Worm (Caenorhabditis elegans) whole organism, L3 larva: ENCODE data around the gene exc-7.

ENCODE experiments used
- ZK546.5 ChIP-seq: sonication (generic microtip); optimal IDR thresholded peaks from 2 replicates; lab custom pipeline; 2017; ENCODE audit warnings: missing biosample characterization, missing genetic modification characterization
- aly-2 ChIP-seq: fragments of 150-350 bp; optimal IDR thresholded peaks from 2 replicates; lab custom pipeline; 2014; ENCODE audit warnings: missing biosample characterization, missing genetic modification characterization
- ceh-82 ChIP-seq: fragments of 150-350 bp; optimal IDR thresholded peaks from 2 replicates; lab custom pipeline; 2014; ENCODE audit warnings: missing biosample characterization, missing genetic modification characterization
- ceh-9 ChIP-seq: sonication (generic microtip); optimal IDR thresholded peaks from 2 replicates; lab custom pipeline; 2018; ENCODE audit warnings: missing biosample characterization, missing genetic modification characterization
- egl-5 ChIP-seq: fragments of 150-350 bp; optimal IDR thresholded peaks from 2 replicates; lab custom pipeline; 2017; ENCODE audit warnings: missing biosample characterization, missing genetic modification reagents, missing genetic modification characterization, inconsistent platforms
- elt-2 ChIP-seq: sonication (generic microtip); optimal IDR thresholded peaks from 2 replicates; lab custom pipeline; 2016; ENCODE audit warnings: missing genetic modification reagents, mild to moderate bottlenecking, missing genetic modification characterization, missing compliant biosample characterization
- eor-1 ChIP-seq, 2 experiments: fragments of 150-350 bp; optimal IDR thresholded peaks; 2 replicates each; lab custom pipeline; 2014 to 2018; ENCODE audit warnings: missing biosample characterization in 2 of 2, missing genetic modification characterization in 2 of 2
- fkh-2 ChIP-seq: fragments of 150-350 bp; optimal IDR thresholded peaks from 2 replicates; lab custom pipeline; 2014; ENCODE audit warnings: missing biosample characterization, missing genetic modification reagents, missing genetic modification characterization
- hmg-11 ChIP-seq: sonication (generic microtip); optimal IDR thresholded peaks from 2 replicates; lab custom pipeline; 2016; ENCODE audit warnings: missing genetic modification characterization, missing compliant biosample characterization
- jun-1 ChIP-seq: fragments of 150-350 bp; optimal IDR thresholded peaks from 2 replicates; lab custom pipeline; 2014; ENCODE audit warnings: missing biosample characterization, missing genetic modification reagents, missing genetic modification characterization
- lin-15B ChIP-seq: fragments of 150-350 bp; optimal IDR thresholded peaks from 2 replicates; lab custom pipeline; 2014; ENCODE audit warnings: missing biosample characterization, missing genetic modification characterization
- lin-39 ChIP-seq: fragments of 150-350 bp; optimal IDR thresholded peaks from 2 replicates; lab custom pipeline; 2018; ENCODE audit warnings: missing biosample characterization, missing genetic modification reagents, missing genetic modification characterization
- lsy-12 ChIP-seq: sonication (generic microtip); optimal IDR thresholded peaks from 2 replicates; lab custom pipeline; 2016; ENCODE audit warnings: mild to moderate bottlenecking, missing genetic modification characterization, missing compliant biosample characterization
- mdl-1 ChIP-seq: fragments of 150-350 bp; optimal IDR thresholded peaks from 2 replicates; lab custom pipeline; 2014; ENCODE audit warnings: missing biosample characterization, missing genetic modification characterization
- mml-1 ChIP-seq: fragments of 150-350 bp; sonication (generic microtip); optimal IDR thresholded peaks from 3 replicates; lab custom pipeline; 2014; ENCODE audit warnings: missing biosample characterization, missing genetic modification characterization
- nfya-1 ChIP-seq: sonication (generic microtip); optimal IDR thresholded peaks from 2 replicates; lab custom pipeline; 2017; ENCODE audit warnings: missing genetic modification characterization, mild to moderate bottlenecking, missing compliant biosample characterization, antibody characterized with exemption, moderate library complexity; ENCODE audit not compliant: insufficient read depth
- nhr-11 ChIP-seq: fragments of 150-350 bp; optimal IDR thresholded peaks from 2 replicates; lab custom pipeline; 2014; ENCODE audit warnings: missing biosample characterization, missing genetic modification characterization
- nhr-23 ChIP-seq: fragments of 150-350 bp; optimal IDR thresholded peaks from 2 replicates; lab custom pipeline; 2014; ENCODE audit warnings: missing biosample characterization, missing genetic modification reagents, missing genetic modification characterization
- nhr-237 ChIP-seq: fragments of 150-350 bp; optimal IDR thresholded peaks from 2 replicates; lab custom pipeline; 2014; ENCODE audit warnings: missing biosample characterization, missing genetic modification characterization
- nhr-25 ChIP-seq: sonication (generic microtip); optimal IDR thresholded peaks from 2 replicates; lab custom pipeline; 2017; ENCODE audit warnings: missing biosample characterization, missing genetic modification characterization
- nhr-28 ChIP-seq: fragments of 150-350 bp; optimal IDR thresholded peaks from 2 replicates; lab custom pipeline; 2014; ENCODE audit warnings: missing biosample characterization, missing genetic modification characterization
- nhr-43 ChIP-seq: sonication (generic microtip); optimal IDR thresholded peaks from 2 replicates; lab custom pipeline; 2016; ENCODE audit warnings: mild to moderate bottlenecking, missing genetic modification characterization, missing compliant biosample characterization; ENCODE audit not compliant: poor library complexity, severe bottlenecking
- nhr-67 ChIP-seq: fragments of 150-350 bp; optimal IDR thresholded peaks from 2 replicates; lab custom pipeline; 2014; ENCODE audit warnings: missing biosample characterization, missing genetic modification characterization
- nhr-77 ChIP-seq: fragments of 150-350 bp; optimal IDR thresholded peaks from 2 replicates; lab custom pipeline; 2014; ENCODE audit warnings: missing biosample characterization, missing genetic modification characterization
- pha-4 ChIP-seq: fragments of 150-350 bp; optimal IDR thresholded peaks from 2 replicates; lab custom pipeline; 2014; ENCODE audit warnings: missing biosample characterization, missing genetic modification reagents, missing genetic modification characterization
- sea-2 ChIP-seq: fragments of 150-350 bp; sonication (generic microtip); optimal IDR thresholded peaks from 4 replicates; lab custom pipeline; 2014; ENCODE audit warnings: missing biosample characterization, missing genetic modification reagents, missing genetic modification characterization
- skn-1 ChIP-seq: fragments of 150-350 bp; optimal IDR thresholded peaks from 2 replicates; lab custom pipeline; 2014; ENCODE audit warnings: missing biosample characterization, missing genetic modification characterization
- snpc-4 ChIP-seq: fragments of 150-350 bp; optimal IDR thresholded peaks from 2 replicates; lab custom pipeline; 2014; ENCODE audit warnings: missing biosample characterization, missing genetic modification characterization
- tbx-2 ChIP-seq: sonication (generic microtip); optimal IDR thresholded peaks from 2 replicates; lab custom pipeline; 2016; ENCODE audit warnings: mild to moderate bottlenecking, missing genetic modification characterization, missing compliant biosample characterization
- unc-39 ChIP-seq: sonication (generic microtip); optimal IDR thresholded peaks from 4 replicates; lab custom pipeline; 2017; ENCODE audit warnings: missing biosample characterization, missing genetic modification characterization
- unc-62 ChIP-seq: fragments of 150-350 bp; sonication (generic microtip); optimal IDR thresholded peaks from 4 replicates; lab custom pipeline; 2014; ENCODE audit warnings: missing biosample characterization, missing genetic modification reagents, missing genetic modification characterization
- zag-1 ChIP-seq: fragments of 150-350 bp; optimal IDR thresholded peaks from 2 replicates; lab custom pipeline; 2014; ENCODE audit warnings: missing biosample characterization, missing genetic modification characterization
- ztf-11 ChIP-seq: fragments of 150-350 bp; optimal IDR thresholded peaks from 2 replicates; lab custom pipeline; 2014; ENCODE audit warnings: missing biosample characterization, missing genetic modification characterization
- ztf-4 ChIP-seq: fragments of 150-350 bp; optimal IDR thresholded peaks from 2 replicates; lab custom pipeline; 2014; ENCODE audit warnings: missing biosample characterization, missing genetic modification characterization

exc-7 gene

DNA sequence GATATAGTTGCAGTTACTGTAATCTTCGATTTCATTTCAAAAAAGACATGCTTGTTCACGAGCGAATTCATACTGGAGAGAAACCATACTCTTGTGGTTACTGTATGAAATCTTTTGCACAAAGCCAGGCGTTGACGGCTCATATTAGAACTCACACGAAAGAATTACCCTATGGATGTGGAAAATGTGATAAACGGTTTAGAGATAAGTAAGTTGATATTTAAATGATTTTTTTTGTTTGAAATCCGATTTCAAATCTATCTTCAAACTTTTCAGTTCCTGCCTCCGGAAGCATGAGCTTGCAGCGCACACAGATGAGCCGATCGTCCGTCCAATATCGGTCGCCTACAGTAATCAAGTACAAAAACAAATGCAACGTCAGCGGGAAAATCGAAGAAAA is 16.9 kb upstream of the exc-7 start:
- no peak for TF ChIP-seq ceh-9
- no peak for TF ChIP-seq lin-39 (tag; lab: Kevin White, UChicago)
- TF ChIP-seq nhr-25 (tag; lab: Kevin White, UChicago) = no peak
- no peak for TF ChIP-seq nhr-77 (tag; lab: Kevin White, UChicago)

DNA sequence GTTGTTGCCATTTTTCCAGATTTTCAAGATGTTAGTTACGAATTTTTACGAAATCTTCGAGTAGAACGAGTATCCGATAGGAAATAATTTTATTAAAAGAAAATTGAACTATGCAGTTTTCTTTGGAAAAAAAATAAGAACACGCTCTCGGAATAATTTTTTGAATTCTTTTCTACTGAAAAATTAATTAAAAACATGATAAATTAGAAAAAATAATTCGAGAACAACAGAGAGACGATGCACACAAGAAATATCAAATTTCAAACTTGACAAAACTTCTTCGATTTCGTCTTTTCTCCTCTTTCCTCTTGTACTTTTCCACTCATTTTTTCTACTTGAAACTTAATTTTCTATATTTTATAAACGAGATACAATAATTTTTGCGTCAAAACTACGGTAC is 15.8 kb upstream of the exc-7 start, which contains the start of gene F35H8.4:
Gene F35H8.4, minus strand, starts transcription at position 101 of the 400 bp plus-strand sequence.
- no peak for TF ChIP-seq aly-2 (tag; lab: Kevin White, UChicago)
- no peak for TF ChIP-seq snpc-4
- no peak for TF ChIP-seq unc-62 (GFP tag; lab: Kevin White, UChicago)
- TF ChIP-seq mml-1 = no peak
- TF ChIP-seq ceh-9 = no peak
- TF ChIP-seq ztf-4 (tag; lab: Kevin White, UChicago) = no peak
- TF ChIP-seq, all 47 proteins: peak for 0

DNA sequence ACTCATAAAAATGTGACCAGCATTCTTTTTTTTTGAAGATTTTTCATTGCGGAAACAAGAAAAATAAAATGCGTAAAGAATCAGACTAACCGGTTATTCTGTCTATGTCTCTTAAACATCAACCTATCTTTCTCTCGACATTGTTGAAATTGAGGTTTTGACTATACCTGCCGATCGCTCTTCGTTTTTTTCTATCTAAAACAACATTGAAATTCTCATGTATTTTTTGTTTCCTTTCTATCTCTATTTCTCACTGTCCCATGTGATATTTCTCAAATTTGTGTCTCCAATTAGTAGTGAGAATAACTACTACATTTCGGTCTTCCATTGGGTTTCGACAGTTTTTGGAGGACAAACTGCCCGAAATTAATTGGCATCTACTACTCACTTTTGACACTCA is 14.9 kb upstream of the exc-7 start:
- TF ChIP-seq sea-2 (GFP tag; lab: Kevin White, UChicago) (no peak), nhr-23 (tag; lab: Kevin White, UChicago) (peak; percentile 10), fkh-2 (no peak), nhr-43 (tag; lab: Kevin White, UChicago) (peak; percentile 9), nhr-25 (tag; lab: Kevin White, UChicago) (peak; percentile 75)

DNA sequence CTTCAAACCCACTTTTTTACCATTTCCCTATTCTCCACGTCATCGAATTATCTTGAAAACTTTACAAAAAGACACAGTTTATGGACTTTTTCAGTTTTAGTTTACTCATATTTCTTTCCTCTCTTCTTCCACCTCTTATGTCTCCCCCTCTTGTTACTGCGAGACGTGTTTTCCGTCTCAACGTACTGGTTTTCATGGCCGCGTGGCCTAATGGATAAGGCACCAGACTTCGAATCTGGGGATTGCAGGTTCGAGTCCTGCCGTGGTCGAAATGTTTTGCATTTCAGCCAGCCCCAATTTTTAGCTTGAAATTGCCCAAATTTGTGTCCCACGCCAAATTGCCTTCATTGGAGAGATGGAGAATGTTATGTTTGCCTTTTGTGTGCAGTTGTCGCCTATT is 9.7 kb upstream of the exc-7 start:
- TF ChIP-seq aly-2 (tag; lab: Kevin White, UChicago) = no peak
- no peak for TF ChIP-seq nhr-67 (tag; lab: Kevin White, UChicago)
- TF ChIP-seq nhr-43 (tag; lab: Kevin White, UChicago) = peak; percentile 33
- TF ChIP-seq unc-39 (tag; lab: Kevin White, UChicago) = peak; percentile 23
- peak; percentile 37 for TF ChIP-seq elt-2 (tag; lab: Kevin White, UChicago)
- no peak for TF ChIP-seq eor-1 (tag; optimal IDR thresholded peaks at IDR 0.05; lab: Kevin White, UChicago)
- peak; percentile 24 for TF ChIP-seq nfya-1 (tag; lab: Kevin White, UChicago)
- peak; percentile 1 for TF ChIP-seq pha-4 (tag; lab: Kevin White, UChicago)
- TF ChIP-seq nhr-23 (tag; lab: Kevin White, UChicago) = peak; percentile 53
- TF ChIP-seq ztf-11 (tag; lab: Kevin White, UChicago) = no peak
- TF ChIP-seq egl-5 (tag; lab: Kevin White, UChicago) = no peak
- peak; percentile 70 for TF ChIP-seq lsy-12 (tag; lab: Kevin White, UChicago)
- TF ChIP-seq mdl-1 (tag; lab: Kevin White, UChicago) = no peak
- peak; percentile 42 for TF ChIP-seq nhr-25 (tag; lab: Kevin White, UChicago)
- peak; percentile 63 for TF ChIP-seq hmg-11 (tag; lab: Kevin White, UChicago)
- TF ChIP-seq nhr-77 (tag; lab: Kevin White, UChicago) = peak; percentile 72
- no peak for TF ChIP-seq skn-1 (tag; lab: Kevin White, UChicago)
- no peak for TF ChIP-seq ztf-4 (tag; lab: Kevin White, UChicago)
- TF ChIP-seq zag-1 (tag; lab: Kevin White, UChicago) = no peak
- no peak for TF ChIP-seq mml-1
- no peak for TF ChIP-seq tbx-2 (tag; lab: Kevin White, UChicago)

DNA sequence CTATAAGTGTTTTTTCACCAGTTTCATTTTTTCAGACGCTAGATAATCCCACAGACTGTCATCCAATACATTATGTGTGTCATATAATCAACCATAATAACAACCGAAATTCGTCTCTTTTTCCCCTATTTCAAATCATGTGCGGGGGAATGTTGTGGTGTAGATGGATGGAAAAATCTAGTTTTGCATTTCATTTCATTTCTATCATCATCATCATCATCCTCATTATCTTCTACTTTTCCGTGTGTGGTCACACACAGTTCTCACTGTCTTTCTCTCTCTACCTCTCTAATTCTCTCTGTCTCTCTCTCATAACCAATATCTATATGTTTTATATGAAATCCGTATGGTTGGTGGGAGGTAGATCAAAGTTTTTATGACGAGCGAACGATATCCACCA is 2.4 kb upstream of the exc-7 start:
- TF ChIP-seq nhr-25 (tag; lab: Kevin White, UChicago) = no peak
- no peak for TF ChIP-seq lsy-12 (tag; lab: Kevin White, UChicago)
- TF ChIP-seq nhr-237 (tag; lab: Kevin White, UChicago) = no peak
- TF ChIP-seq nfya-1 (tag; lab: Kevin White, UChicago) = no peak
- no peak for TF ChIP-seq unc-39 (tag; lab: Kevin White, UChicago)
- peak; percentile 54 for TF ChIP-seq nhr-23 (tag; lab: Kevin White, UChicago)
- no peak for TF ChIP-seq hmg-11 (tag; lab: Kevin White, UChicago)
- TF ChIP-seq, all 47 proteins: peak for 1

DNA sequence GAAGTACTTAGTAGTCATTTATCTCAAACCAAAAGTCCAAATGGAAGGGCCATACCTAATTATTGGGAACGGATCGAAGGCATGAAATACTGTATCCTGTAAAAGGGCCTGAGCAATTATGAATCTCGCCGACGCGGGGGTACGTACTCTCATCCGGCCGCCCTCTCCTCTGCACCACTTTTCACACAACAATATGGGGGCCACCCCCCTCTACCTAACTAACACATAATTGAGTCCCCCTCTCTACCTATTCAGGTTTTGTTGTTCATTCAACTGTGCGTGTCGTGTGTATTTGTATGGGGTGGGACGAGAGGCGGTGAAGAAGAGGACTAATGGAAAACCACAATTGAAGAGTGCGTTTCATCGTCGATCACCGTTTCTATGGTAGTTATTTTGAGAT is 1.4 kb upstream of the exc-7 start:
- TF ChIP-seq aly-2 (tag; lab: Kevin White, UChicago) = no peak
- no peak for TF ChIP-seq ceh-82 (tag; lab: Kevin White, UChicago)
- TF ChIP-seq lin-15B (tag; lab: Kevin White, UChicago) = no peak
- TF ChIP-seq nfya-1 (tag; lab: Kevin White, UChicago) = no peak
- no peak for TF ChIP-seq lsy-12 (tag; lab: Kevin White, UChicago)
- TF ChIP-seq nhr-67 (tag; lab: Kevin White, UChicago) = no peak
- TF ChIP-seq unc-39 (tag; lab: Kevin White, UChicago) = no peak
- TF ChIP-seq nhr-25 (tag; lab: Kevin White, UChicago) = no peak
- TF ChIP-seq egl-5 (tag; lab: Kevin White, UChicago) = no peak
- TF ChIP-seq nhr-11 = no peak
- TF ChIP-seq hmg-11 (tag; lab: Kevin White, UChicago) = no peak
- TF ChIP-seq nhr-28 (tag; lab: Kevin White, UChicago) = no peak
- TF ChIP-seq skn-1 (tag; lab: Kevin White, UChicago) = no peak
- no peak for TF ChIP-seq tbx-2 (tag; lab: Kevin White, UChicago)
- TF ChIP-seq jun-1 (tag; lab: Kevin White, UChicago) = no peak
- TF ChIP-seq pha-4 (tag; lab: Kevin White, UChicago) = no peak
- no peak for TF ChIP-seq nhr-77 (tag; lab: Kevin White, UChicago)
- no peak for TF ChIP-seq mml-1
- no peak for TF ChIP-seq ZK546.5 (tag; lab: Kevin White, UChicago)
- TF ChIP-seq sea-2 (GFP tag; lab: Kevin White, UChicago) = no peak
